Worm (Caenorhabditis elegans): Measurements from ENCODE around the gene C55A6.3.

- TF ChIP-seq peb-1 (tag; optimal IDR thresholded peaks at IDR 0.05): no peak
- TF ChIP-seq nhr-237 (tag; optimal IDR thresholded peaks at IDR 0.05): no peak
- no peak for TF ChIP-seq nhr-10 (tag; optimal IDR thresholded peaks at IDR 0.05)
- TF ChIP-seq snpc-4 (tag; optimal IDR thresholded peaks at IDR 0.05): no peak
- no peak for TF ChIP-seq nhr-11 (tag; optimal IDR thresholded peaks at IDR 0.05)
- no peak for TF ChIP-seq egl-27 (tag; optimal IDR thresholded peaks at IDR 0.05)
- TF ChIP-seq Y55F3AM.14 (GFP tag; optimal IDR thresholded peaks at IDR 0.05): no peak
- TF ChIP-seq lin-39 (tag; optimal IDR thresholded peaks at IDR 0.05): no peak
- TF ChIP-seq blmp-1 (tag; optimal IDR thresholded peaks at IDR 0.05; ENCODE audit: insufficient read depth): no peak
- TF ChIP-seq ZK546.5 (tag; optimal IDR thresholded peaks at IDR 0.05): no peak
- TF ChIP-seq unc-39 (tag; optimal IDR thresholded peaks at IDR 0.05): no peak
- no peak for TF ChIP-seq unc-62 (GFP tag; optimal IDR thresholded peaks at IDR 0.05)
- TF ChIP-seq ztf-11 (tag; optimal IDR thresholded peaks at IDR 0.05): no peak
Observed at ce11 chrV:11488288-11488687, 25.0 kb downstream of the C55A6.3 start.
